Worm (Caenorhabditis elegans): ENCODE measurements around the gene rme-1.

ce11 chrV:6204046-6204445 is 4.6 kb upstream of the rme-1 start:
- TF ChIP-seq hnd-1 (tag; optimal IDR thresholded peaks at IDR 0.05) (no peak), ama-1 (optimal IDR thresholded peaks at IDR 0.05) (no peak), hmg-4 (GFP tag; optimal IDR thresholded peaks at IDR 0.05) (no peak), sea-1 (GFP tag; conservative IDR thresholded peaks at IDR 0.05) (no peak), flt-1 (GFP tag; IDR thresholded peaks at IDR 0.05) (no peak), tbx-37 (GFP tag; conservative IDR thresholded peaks at IDR 0.05) (no peak), B0310.2 (tag; optimal IDR thresholded peaks at IDR 0.05) (no peak), pes-1 (GFP tag; IDR thresholded peaks at IDR 0.05) (no peak), ceh-36 (tag; optimal IDR thresholded peaks at IDR 0.05) (no peak), tbx-11 (GFP tag; IDR thresholded peaks at IDR 0.05) (no peak), aly-1 (tag; optimal IDR thresholded peaks at IDR 0.05) (no peak), tra-4 (tag; optimal IDR thresholded peaks at IDR 0.05) (no peak), hmbx-1 (tag; optimal IDR thresholded peaks at IDR 0.05) (no peak), F13C5.2 (tag; optimal IDR thresholded peaks at IDR 0.05) (no peak)
